Worm (Caenorhabditis elegans) whole organism, L1 larva: ENCODE results near the gene W04E12.3.

Experiments
- C04F5.9 ChIP-seq: sonication (generic microtip); optimal IDR thresholded peaks from 2 replicates; lab custom pipeline; 2016; ENCODE audit warnings: missing genetic modification characterization, missing compliant biosample characterization
- C34B4.2 ChIP-seq: sonication (generic microtip); optimal IDR thresholded peaks from 2 replicates; lab custom pipeline; 2017; ENCODE audit warnings: mild to moderate bottlenecking, missing genetic modification characterization, missing compliant biosample characterization
- aha-1 ChIP-seq: fragments of 150-350 bp; optimal IDR thresholded peaks from 2 replicates; lab custom pipeline; 2014; ENCODE audit warnings: missing biosample characterization, missing genetic modification characterization
- alr-1 ChIP-seq: fragments of 200-800 bp; sonication (Bioruptor generic); optimal IDR thresholded peaks from 2 replicates; lab custom pipeline; 2018; ENCODE audit warnings: borderline replicate concordance, mild to moderate bottlenecking, missing genetic modification characterization, missing compliant biosample characterization
- blmp-1 ChIP-seq: fragments of 150-350 bp; optimal IDR thresholded peaks from 2 replicates; lab custom pipeline; 2014; ENCODE audit warnings: missing biosample characterization, missing genetic modification characterization
- ceh-63 ChIP-seq: fragments of 200-800 bp; sonication (Bioruptor generic); optimal IDR thresholded peaks from 2 replicates; lab custom pipeline; 2018; ENCODE audit warnings: mild to moderate bottlenecking, missing genetic modification characterization, missing compliant biosample characterization
- efl-3 ChIP-seq: fragments of 200-800 bp; sonication (Bioruptor generic); optimal IDR thresholded peaks from 2 replicates; lab custom pipeline; 2018; ENCODE audit warnings: mild to moderate bottlenecking, missing genetic modification characterization, missing compliant biosample characterization
- elt-2 ChIP-seq: sonication (generic microtip); optimal IDR thresholded peaks from 2 replicates; lab custom pipeline; 2016; ENCODE audit warnings: missing genetic modification characterization, mild to moderate bottlenecking, inconsistent platforms, missing compliant biosample characterization, missing genetic modification reagents
- fkh-4 ChIP-seq: sonication (generic microtip); optimal IDR thresholded peaks from 2 replicates; lab custom pipeline; 2016; ENCODE audit warnings: missing compliant biosample characterization, missing genetic modification characterization, borderline replicate concordance
- fos-1 ChIP-seq: fragments of 150-350 bp; optimal IDR thresholded peaks from 2 replicates; lab custom pipeline; 2014; ENCODE audit warnings: missing biosample characterization, missing genetic modification characterization
- grh-1 ChIP-seq: fragments of 200-800 bp; sonication (Bioruptor generic); IDR thresholded peaks from 2 replicates; pipeline ENCODE4 v1.3.6; 2022; ENCODE audit warnings: missing genetic modification reagents, missing genetic modification characterization, missing compliant biosample characterization
- isw-1 ChIP-seq: fragments of 200-800 bp; sonication (Bioruptor generic); IDR thresholded peaks from 2 replicates; pipeline ENCODE4 v1.3.6; 2022; ENCODE audit warnings: missing genetic modification characterization, missing compliant biosample characterization
- jun-1 ChIP-seq: fragments of 150-350 bp; optimal IDR thresholded peaks from 2 replicates; lab custom pipeline; 2014; ENCODE audit warnings: missing biosample characterization, missing genetic modification reagents, missing genetic modification characterization
- lin-13 ChIP-seq: fragments of 150-350 bp; optimal IDR thresholded peaks from 2 replicates; lab custom pipeline; 2014; ENCODE audit warnings: missing biosample characterization, missing genetic modification reagents, missing genetic modification characterization
- lin-14 ChIP-seq: fragments of 200-800 bp; sonication (Bioruptor generic); optimal IDR thresholded peaks from 2 replicates; lab custom pipeline; 2018; ENCODE audit warnings: mild to moderate bottlenecking, missing genetic modification characterization, moderate library complexity, missing compliant biosample characterization
- lin-35 ChIP-seq, 2 experiments: fragments of 150-350 bp; optimal IDR thresholded peaks; 2 replicates each; lab custom pipeline; 2014; ENCODE audit warnings: missing biosample characterization in 2 of 2, missing genetic modification characterization in 2 of 2, missing genetic modification reagents in 2 of 2
- mdl-1 ChIP-seq, 2 experiments: fragments of 150-350 bp; optimal IDR thresholded peaks; 2 replicates each; lab custom pipeline; 2014 to 2017; ENCODE audit warnings: missing biosample characterization in 2 of 2, missing genetic modification characterization in 2 of 2, inconsistent platforms in 1 of 2
- nhr-12 ChIP-seq: sonication (generic microtip); optimal IDR thresholded peaks from 2 replicates; lab custom pipeline; 2017; ENCODE audit warnings: missing biosample characterization, missing genetic modification characterization
- nhr-19 ChIP-seq: fragments of 200-800 bp; sonication (Bioruptor generic); conservative IDR thresholded peaks from 2 replicates; pipeline ENCODE4 v1.3.6; 2022; ENCODE audit warnings: missing genetic modification characterization, missing compliant biosample characterization
- nhr-28 ChIP-seq: fragments of 150-350 bp; optimal IDR thresholded peaks from 2 replicates; lab custom pipeline; 2014; ENCODE audit warnings: missing biosample characterization, missing genetic modification characterization
- nhr-85 ChIP-seq: sonication (generic microtip); peaks from one replicate; lab custom pipeline; 2016; ENCODE audit warnings: missing genetic modification characterization, inconsistent platforms, missing compliant biosample characterization
- nhr-90 ChIP-seq: sonication (generic microtip); optimal IDR thresholded peaks from 2 replicates; lab custom pipeline; 2016; ENCODE audit warnings: mild to moderate bottlenecking, missing genetic modification characterization, missing compliant biosample characterization; ENCODE audit not compliant: poor library complexity
- pax-3 ChIP-seq: fragments of 200-800 bp; sonication (Bioruptor generic); optimal IDR thresholded peaks from 2 replicates; lab custom pipeline; 2018; ENCODE audit warnings: mild to moderate bottlenecking, missing genetic modification characterization, moderate library complexity, missing compliant biosample characterization
- skn-1 ChIP-seq: fragments of 150-350 bp; optimal IDR thresholded peaks from 2 replicates; lab custom pipeline; 2014; ENCODE audit warnings: missing biosample characterization, missing genetic modification characterization
- snpc-4 ChIP-seq: fragments of 150-350 bp; optimal IDR thresholded peaks from 2 replicates; lab custom pipeline; 2014; ENCODE audit warnings: missing biosample characterization, missing genetic modification characterization
- sptf-1 ChIP-seq: fragments of 150-350 bp; optimal IDR thresholded peaks from 2 replicates; lab custom pipeline; 2014; ENCODE audit warnings: missing biosample characterization, missing genetic modification characterization
- tbx-2 ChIP-seq: sonication (generic microtip); optimal IDR thresholded peaks from 2 replicates; lab custom pipeline; 2016; ENCODE audit warnings: missing genetic modification characterization, missing compliant biosample characterization
- tlp-1 ChIP-seq: fragments of 150-350 bp; optimal IDR thresholded peaks from 2 replicates; lab custom pipeline; 2014; ENCODE audit warnings: missing biosample characterization, missing genetic modification characterization
- unc-62 ChIP-seq: fragments of 150-350 bp; optimal IDR thresholded peaks from 2 replicates; lab custom pipeline; 2014; ENCODE audit warnings: missing biosample characterization, missing genetic modification reagents, missing genetic modification characterization
- unc-98 ChIP-seq: fragments of 200-800 bp; sonication (Bioruptor generic); IDR thresholded peaks from 2 replicates; pipeline ENCODE4 v1.3.6; 2022; ENCODE audit warnings: missing genetic modification characterization, missing compliant biosample characterization
- xbp-1 ChIP-seq: sonication (generic microtip); optimal IDR thresholded peaks from 2 replicates; lab custom pipeline; 2016; ENCODE audit warnings: missing genetic modification characterization, missing compliant biosample characterization
- ztf-4 ChIP-seq: fragments of 150-350 bp; optimal IDR thresholded peaks from 2 replicates; lab custom pipeline; 2014; ENCODE audit warnings: missing biosample characterization, missing genetic modification characterization

The W04E12.3 gene

DNA sequence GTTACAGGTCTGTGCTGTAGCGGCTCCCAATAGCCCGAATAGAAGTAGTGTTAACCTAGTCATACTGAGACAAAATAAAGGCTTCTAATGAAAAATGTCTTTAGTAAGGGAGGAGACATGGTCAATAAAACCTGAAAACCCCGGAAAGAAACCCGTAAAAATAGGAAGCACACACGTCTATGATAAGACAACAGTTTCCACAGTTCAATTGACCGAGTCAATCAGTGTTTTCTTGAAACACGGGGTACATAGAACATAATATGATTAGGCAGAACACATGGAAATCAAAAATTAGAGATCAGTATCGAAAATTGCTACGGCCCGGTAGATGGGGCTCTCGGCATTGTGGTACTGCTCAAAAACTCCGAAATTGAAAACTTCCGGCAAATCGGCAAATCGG is 9.4 kb downstream of the W04E12.3 start, which contains the start of gene clec-49:
clec-49 (minus strand) TSS at position 103 of the 400 bp plus-strand sequence.
- TF ChIP-seq nhr-19 (GFP tag; lab: Robert Waterston, UW) (no peak), efl-3 (GFP tag; lab: Kevin White, UChicago) (no peak), nhr-28 (tag; lab: Kevin White, UChicago) (no peak), elt-2 (tag; lab: Kevin White, UChicago) (peak; percentile 1)

ce11 chrV:19752879-19753278 is 11.1 kb downstream of the W04E12.3 start:
- TF ChIP-seq alr-1 (no peak), sptf-1 (no peak), fkh-4 (no peak), aha-1 (tag; lab: Kevin White, UChicago) (no peak), grh-1 (no peak)

ce11 chrV:19754331-19754730 is 12.6 kb downstream of the W04E12.3 start:
- TF ChIP-seq elt-2 (tag; lab: Kevin White, UChicago) (peak; percentile 37), ztf-4 (tag; lab: Kevin White, UChicago) (no peak)
- TF ChIP-seq, all 84 proteins: peak for 1

- TF ChIP-seq skn-1 (tag; lab: Kevin White, UChicago) = no peak
- peak; percentile 65 for TF ChIP-seq elt-2 (tag; lab: Kevin White, UChicago)
- peak in 1 of 2 experiments; percentile 28 for TF ChIP-seq lin-35 (GFP tag; optimal IDR thresholded peaks at IDR 0.05; lab: Kevin White, UChicago)
These were observed 13.5 kb downstream of the W04E12.3 start, which contains the start of gene clec-50 for ce11 chrV:19755260-19755659. clec-50 (minus strand) TSS chrV:19755368.

DNA sequence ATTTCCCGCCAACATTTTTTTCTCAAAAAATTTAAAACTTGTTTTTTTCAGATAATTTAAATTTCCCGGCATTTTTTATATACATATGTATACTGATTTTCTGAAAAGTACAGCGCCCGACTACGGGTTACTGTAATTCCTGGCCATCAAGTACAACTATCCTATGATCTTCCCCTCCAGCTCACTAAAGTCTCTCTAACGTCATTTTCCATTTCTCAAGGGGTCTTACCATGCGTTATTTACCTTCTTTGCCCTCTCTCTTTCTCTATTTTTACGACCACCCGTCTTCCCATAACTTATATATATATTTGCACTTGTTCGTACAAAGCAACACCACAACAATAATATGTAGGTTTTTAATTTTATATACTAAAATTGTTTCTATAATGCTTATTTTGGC is 14.5 kb downstream of the W04E12.3 start, which contains the start of gene W04E12.9:
W04E12.9 (plus strand) TSS at position 301 of the 400 bp plus-strand sequence.
- TF ChIP-seq tlp-1 = no peak
- TF ChIP-seq unc-62 (GFP tag; lab: Kevin White, UChicago) = no peak
- no peak for TF ChIP-seq lin-14 (GFP tag; lab: Kevin White, UChicago)
- no peak for TF ChIP-seq ceh-63 (GFP tag; lab: Kevin White, UChicago)
- no peak for TF ChIP-seq jun-1
- TF ChIP-seq ztf-4 (tag; lab: Kevin White, UChicago) = no peak
- TF ChIP-seq mdl-1 (tag; optimal IDR thresholded peaks at IDR 0.05; lab: Kevin White, UChicago) = no peak
- no peak for TF ChIP-seq sptf-1
- TF ChIP-seq nhr-90 (tag; lab: Kevin White, UChicago) = no peak
- no peak for TF ChIP-seq fos-1 (tag; lab: Kevin White, UChicago)
- TF ChIP-seq unc-98 (GFP tag; lab: Robert Waterston, UW) = no peak
- TF ChIP-seq lin-13 = no peak
- no peak for TF ChIP-seq pax-3 (tag; lab: Kevin White, UChicago)

ce11 chrV:19759282-19759681 is 17.5 kb downstream of the W04E12.3 start:
- TF ChIP-seq blmp-1 = no peak
- no peak for TF ChIP-seq unc-62 (GFP tag; lab: Kevin White, UChicago)
- TF ChIP-seq C04F5.9 = no peak
- no peak for TF ChIP-seq nhr-12 (tag; lab: Kevin White, UChicago)
- TF ChIP-seq nhr-85 (tag; lab: Kevin White, UChicago) = peak; percentile 1

DNA sequence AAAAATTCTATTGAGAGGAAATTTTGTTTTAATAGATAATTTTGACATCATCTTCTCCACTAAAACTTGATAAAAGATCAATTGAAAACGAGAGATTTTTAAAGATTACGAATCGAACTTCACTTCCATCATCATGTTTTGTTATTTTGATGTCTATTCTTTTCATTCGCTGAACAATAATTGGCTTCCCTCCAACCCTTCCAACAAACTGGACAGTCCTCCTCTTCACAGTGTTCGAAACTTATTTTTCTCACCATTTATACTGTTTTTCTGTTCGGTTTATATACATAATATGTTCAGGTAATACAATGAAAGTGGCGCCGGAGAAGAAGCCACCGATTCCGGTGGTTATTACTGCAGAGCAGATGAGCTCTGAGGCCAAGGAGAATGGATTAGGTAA is 19.0 kb downstream of the W04E12.3 start, which contains the start of gene M162.5:
M162.5 (plus strand) TSS at position 301 of the 400 bp plus-strand sequence.
- no peak for TF ChIP-seq xbp-1
- no peak for TF ChIP-seq nhr-90 (tag; lab: Kevin White, UChicago)
- TF ChIP-seq tbx-2 = no peak
- TF ChIP-seq snpc-4 = no peak
- no peak for TF ChIP-seq isw-1
- TF ChIP-seq C34B4.2 (tag; lab: Kevin White, UChicago) = no peak
- TF ChIP-seq unc-98 (GFP tag; lab: Robert Waterston, UW) = no peak
